Fruit fly (Drosophila melanogaster) whole organism: Measurements from ENCODE around the gene CG31689.

Experiments
- CG8478 ChIP-seq: fragments of >200 bp; optimal IDR thresholded peaks from 2 replicates; lab custom pipeline; 2018; ENCODE audit warnings: inconsistent platforms
- Dll ChIP-seq: fragments of >200 bp; optimal IDR thresholded peaks from 2 replicates; lab custom pipeline; 2017
- EcR ChIP-seq, 2 experiments: fragments of >200 bp; optimal IDR thresholded peaks; 2 replicates each; lab custom pipeline; 2017; ENCODE audit warnings: missing biosample characterization in 2 of 2, missing genetic modification characterization in 2 of 2, missing genetic modification reagents in 2 of 2
- pan ChIP-seq: fragments of >200 bp; optimal IDR thresholded peaks from 2 replicates; lab custom pipeline; 2017
- psq ChIP-seq: fragments of >200 bp; optimal IDR thresholded peaks from 2 replicates; lab custom pipeline; 2017
- usp ChIP-seq: fragments of >200 bp; optimal IDR thresholded peaks from 2 replicates; lab custom pipeline; 2017; ENCODE audit warnings: missing biosample characterization, missing genetic modification characterization, mixed read lengths

CG31689 gene

dm6 chr2L:2751085-2751710 is 25.7 kb downstream of the CG31689 start:
- TF ChIP-seq Dll (lab: Kevin White, UChicago) (peak; percentile 32), pan (no peak)

DNA sequence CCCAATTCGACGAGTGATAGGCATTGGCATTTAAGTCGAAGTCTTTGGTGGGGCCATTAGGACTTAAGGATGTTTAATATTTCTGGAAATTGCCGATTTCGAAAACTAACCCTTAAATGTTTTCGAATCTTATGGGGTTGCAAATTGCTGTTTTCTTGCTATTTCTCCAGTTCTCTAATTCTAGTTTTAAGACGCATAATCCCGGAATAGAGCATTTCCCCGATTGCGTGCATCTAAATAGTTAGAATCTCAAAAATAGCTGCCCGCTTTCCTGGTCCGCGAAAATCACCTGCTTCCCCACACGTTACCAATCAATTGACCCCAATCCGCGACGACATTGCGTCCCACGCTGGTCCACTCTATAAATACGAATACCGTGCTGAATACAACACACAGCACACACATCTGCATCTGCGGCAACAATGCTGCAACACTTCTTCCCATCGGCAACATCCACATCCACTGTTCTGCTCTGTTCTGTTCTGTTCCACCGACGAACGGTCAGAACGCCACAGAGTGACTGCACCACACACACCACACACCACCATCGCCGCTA is 26.5 kb downstream of the CG31689 start, which contains the start of gene Bacc:
Gene Bacc, plus strand, starts transcription at position 542 of the 556 bp plus-strand sequence.
- TF ChIP-seq Dll (lab: Kevin White, UChicago) (no peak), EcR (GFP tag; optimal IDR thresholded peaks at IDR 0.05; lab: Kevin White, UChicago) (no peak), CG8478 (lab: Kevin White, UChicago) (no peak), pan (no peak), usp (GFP tag; lab: Kevin White, UChicago) (no peak), psq (lab: Kevin White, UChicago) (no peak)

DNA sequence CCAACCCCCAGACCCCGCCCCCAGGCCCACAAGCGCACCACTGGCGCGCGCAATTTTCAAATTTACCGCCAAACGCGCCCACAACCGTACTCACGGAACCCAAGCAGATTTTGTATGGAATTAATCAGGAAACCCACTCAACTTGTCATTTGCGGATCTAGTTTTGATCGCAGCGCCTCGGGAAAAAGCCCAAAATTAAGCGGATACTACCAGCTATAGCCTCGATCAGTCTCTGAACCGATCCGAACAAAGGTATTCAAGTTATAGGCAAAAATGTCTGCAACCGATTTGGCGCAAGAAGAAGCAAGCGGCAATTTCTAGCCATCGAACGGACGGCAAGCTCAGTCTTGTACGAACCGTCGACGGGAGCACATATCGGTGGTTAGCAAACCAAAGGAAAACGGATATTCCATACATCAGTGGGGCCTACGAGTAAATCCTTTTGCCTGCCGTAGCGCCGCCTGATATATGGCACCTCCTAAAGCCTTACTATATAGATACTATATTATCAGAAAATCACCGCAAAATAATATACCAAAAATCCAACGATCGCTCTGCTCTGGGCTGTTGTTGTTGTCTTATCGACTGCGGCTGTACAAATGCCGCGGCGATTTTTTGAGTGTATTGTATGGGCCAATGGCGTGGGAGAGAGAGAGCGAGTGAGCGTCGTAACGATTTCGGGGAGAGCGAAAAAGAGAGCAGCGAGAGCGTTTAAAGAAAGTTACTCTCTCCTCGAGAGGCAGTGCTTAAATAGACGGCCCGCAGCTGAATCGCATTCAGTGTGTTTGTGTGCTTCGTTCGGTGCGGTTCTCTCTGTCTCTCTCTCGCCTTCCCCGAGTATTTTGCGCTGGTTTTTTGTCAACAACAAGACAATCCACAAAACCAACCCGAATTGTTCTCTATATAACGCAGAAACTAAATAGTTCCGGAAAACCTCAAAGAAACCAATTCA is 27.3 kb downstream of the CG31689 start, which contains the start of gene Pgk:
Gene Pgk, minus strand, starts transcription at position 609 of the 952 bp plus-strand sequence.
- TF ChIP-seq psq (lab: Kevin White, UChicago) (peak; percentile 84), EcR (GFP tag; optimal IDR thresholded peaks at IDR 0.05; lab: Kevin White, UChicago) (no peak), usp (GFP tag; lab: Kevin White, UChicago) (no peak), Dll (lab: Kevin White, UChicago) (peak; percentile 100), CG8478 (lab: Kevin White, UChicago) (no peak), pan (no peak)

DNA sequence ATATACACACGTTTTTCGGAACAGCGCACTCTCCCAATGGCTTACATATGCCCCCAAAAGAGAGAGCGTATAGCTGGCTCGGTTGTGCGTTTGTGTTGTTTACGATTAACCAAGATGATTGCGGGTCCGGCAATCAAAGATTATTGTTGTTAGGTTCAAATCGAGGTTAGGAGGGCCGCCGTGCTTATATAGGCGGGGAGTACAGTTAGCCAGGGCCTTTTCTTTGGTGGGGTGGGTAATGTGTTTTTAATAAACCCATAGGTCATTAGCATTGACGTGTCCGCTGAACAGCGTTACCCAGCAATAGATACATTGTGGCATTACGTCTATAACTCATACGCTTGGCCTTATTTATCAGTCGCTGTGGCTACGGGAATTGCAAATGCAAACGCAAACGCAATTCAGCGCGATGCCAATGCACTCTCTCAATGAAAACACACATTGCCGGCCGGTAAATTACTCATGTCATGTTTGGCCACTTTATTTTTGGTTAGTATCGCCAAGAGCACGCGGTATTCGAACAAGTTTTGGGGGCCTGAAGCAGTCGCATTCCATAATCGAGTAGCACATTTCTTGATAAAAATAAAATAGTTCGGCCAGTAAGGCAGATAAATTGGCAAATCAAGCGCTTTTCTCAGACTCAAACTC is 28.4 kb downstream of the CG31689 start:
- peak in 1 of 2 experiments; percentile 67 for TF ChIP-seq EcR (GFP tag; optimal IDR thresholded peaks at IDR 0.05; lab: Kevin White, UChicago)
- TF ChIP-seq CG8478 (lab: Kevin White, UChicago) = no peak

dm6 chr2L:2754437-2755322 is 29.2 kb downstream of the CG31689 start:
- TF ChIP-seq EcR (GFP tag; optimal IDR thresholded peaks at IDR 0.05; lab: Kevin White, UChicago) (no peak), CG8478 (lab: Kevin White, UChicago) (no peak), Dll (lab: Kevin White, UChicago) (no peak), pan (no peak), psq (lab: Kevin White, UChicago) (no peak), usp (GFP tag; lab: Kevin White, UChicago) (no peak)

DNA sequence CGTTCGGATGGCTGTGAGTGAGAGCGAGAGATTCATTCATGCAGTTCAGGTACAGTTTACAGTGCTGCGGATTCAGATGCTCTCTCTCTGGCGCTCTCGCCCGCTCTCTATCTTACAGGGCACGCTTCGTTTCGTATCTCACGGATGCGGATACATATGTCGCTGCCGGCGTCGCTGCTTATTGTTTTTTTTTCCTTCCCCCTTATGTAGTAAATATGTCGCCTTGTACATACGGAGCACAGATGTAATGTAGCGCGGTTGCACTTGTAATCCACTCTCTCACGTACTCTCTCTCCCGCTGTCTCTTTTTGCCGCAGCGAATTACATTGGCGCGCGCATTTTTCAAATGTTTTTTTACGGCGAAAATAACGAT is 29.8 kb downstream of the CG31689 start:
- TF ChIP-seq psq (lab: Kevin White, UChicago) = no peak
- peak; percentile 97 for TF ChIP-seq Dll (lab: Kevin White, UChicago)

- TF ChIP-seq CG8478 (lab: Kevin White, UChicago) (no peak), usp (GFP tag; lab: Kevin White, UChicago) (no peak), EcR (GFP tag; optimal IDR thresholded peaks at IDR 0.05; lab: Kevin White, UChicago) (no peak), Dll (lab: Kevin White, UChicago) (no peak), pan (no peak), psq (lab: Kevin White, UChicago) (no peak)
Measured at dm6 chr2L:2757930-2758556, 32.6 kb downstream of the CG31689 start.

DNA sequence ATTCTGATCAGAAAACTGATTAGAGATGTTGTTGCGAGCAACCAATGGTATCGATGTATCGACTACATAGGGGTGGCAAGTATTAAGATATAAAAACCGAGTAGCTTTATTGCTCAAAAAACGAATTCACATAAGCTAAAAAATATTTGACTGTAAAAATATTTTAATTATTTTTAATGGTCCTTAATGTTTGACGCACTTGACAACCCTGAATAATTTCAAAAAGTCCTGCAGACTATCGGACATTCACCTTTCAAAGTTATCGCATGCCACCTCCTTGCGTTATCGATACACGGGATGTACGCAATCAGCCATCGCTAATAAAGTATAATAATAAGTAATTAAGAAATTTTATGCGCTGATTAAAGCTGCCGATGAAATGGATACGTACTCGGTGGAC is 34.2 kb downstream of the CG31689 start, which contains the start of the genes HemK2, Snapin and Tnpo-SR:
Gene HemK2, minus strand, starts transcription at position 24 of the 400 bp plus-strand sequence.
Gene Snapin, minus strand, starts transcription at position 24 of the 400 bp plus-strand sequence.
Gene Tnpo-SR, plus strand, starts transcription at position 271 of the 400 bp plus-strand sequence.
- TF ChIP-seq psq (lab: Kevin White, UChicago) = no peak
- TF ChIP-seq EcR (GFP tag; optimal IDR thresholded peaks at IDR 0.05; lab: Kevin White, UChicago) = no peak
- TF ChIP-seq CG8478 (lab: Kevin White, UChicago) = no peak
- no peak for TF ChIP-seq usp (GFP tag; lab: Kevin White, UChicago)
- no peak for TF ChIP-seq Dll (lab: Kevin White, UChicago)
- no peak for TF ChIP-seq pan

DNA sequence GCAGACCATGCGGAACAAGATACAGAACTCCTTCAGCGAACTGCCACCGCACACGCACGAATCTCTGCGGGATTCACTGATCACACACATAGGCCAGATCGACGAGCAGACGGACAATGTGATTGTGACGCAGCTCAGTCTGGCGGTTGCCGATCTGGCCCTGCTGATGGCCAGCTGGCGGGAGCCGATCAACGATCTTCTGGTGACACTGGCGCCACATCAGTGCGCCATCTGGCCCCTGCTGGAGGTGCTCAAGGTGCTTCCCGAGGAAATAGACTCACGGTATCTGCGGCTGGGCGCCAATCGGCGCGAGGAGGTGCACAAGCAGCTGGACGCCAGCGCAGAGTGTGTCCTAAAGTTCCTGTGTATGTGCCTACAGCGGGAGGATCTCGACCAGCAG is 34.8 kb downstream of the CG31689 start:
- TF ChIP-seq CG8478 (lab: Kevin White, UChicago) = no peak
- TF ChIP-seq EcR (GFP tag; optimal IDR thresholded peaks at IDR 0.05; lab: Kevin White, UChicago) = no peak

DNA sequence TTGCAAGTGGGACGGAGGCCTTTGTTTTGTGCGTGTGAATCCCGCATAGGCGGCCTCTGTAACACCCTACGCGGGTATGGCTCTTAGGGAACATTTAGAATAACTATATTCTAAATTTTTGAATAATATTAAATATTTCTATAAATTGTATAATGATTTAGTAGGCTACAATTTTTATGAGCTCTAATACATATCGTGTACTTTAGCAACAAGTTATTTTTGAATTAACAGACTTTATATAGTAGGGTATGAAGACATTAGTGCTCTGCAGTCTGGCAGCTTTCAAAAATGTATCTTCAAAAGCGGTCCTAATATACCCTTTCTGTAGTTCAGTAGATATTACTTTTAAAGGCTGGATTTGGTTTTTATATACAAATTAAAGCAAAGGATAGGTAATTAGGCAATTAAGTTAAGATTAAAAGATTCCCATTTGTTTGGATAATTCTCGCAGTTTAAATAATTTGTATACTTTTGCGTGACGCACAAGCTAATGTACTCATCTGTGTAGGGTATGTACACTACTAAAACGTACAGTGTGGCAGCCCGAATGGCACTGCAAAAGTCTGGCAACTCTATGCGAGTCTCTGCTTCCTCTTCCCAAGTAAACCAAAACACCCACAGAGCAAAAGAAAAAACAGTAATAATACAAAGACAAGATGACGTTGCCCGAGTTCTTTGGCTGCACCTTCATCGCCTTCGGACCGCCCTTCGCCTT is 40.3 kb downstream of the CG31689 start, which contains the start of the genes Snx21 and aph-1:
Gene Snx21, minus strand, starts transcription at position 7 of the 715 bp plus-strand sequence.
Gene aph-1, plus strand, starts transcription at position 575 of the 715 bp plus-strand sequence.
- TF ChIP-seq usp (GFP tag; lab: Kevin White, UChicago) = no peak
- TF ChIP-seq CG8478 (lab: Kevin White, UChicago) = no peak
- no peak for TF ChIP-seq psq (lab: Kevin White, UChicago)
- TF ChIP-seq pan = no peak
- no peak for TF ChIP-seq EcR (GFP tag; optimal IDR thresholded peaks at IDR 0.05; lab: Kevin White, UChicago)
- TF ChIP-seq Dll (lab: Kevin White, UChicago) = no peak
